Worm (Caenorhabditis elegans) whole organism, mixed stage, embryonic: ENCODE data around the gene enu-3.5.

ENCODE experiments used
- nhr-28 ChIP-seq: fragments of 150-350 bp; optimal IDR thresholded peaks from 2 replicates; lab custom pipeline; 2014; ENCODE audit warnings: missing biosample characterization, missing genetic modification characterization
- snpc-4 ChIP-seq: fragments of 150-350 bp; optimal IDR thresholded peaks from 2 replicates; lab custom pipeline; 2014; ENCODE audit warnings: missing biosample characterization, missing genetic modification characterization
- unc-39 ChIP-seq: fragments of 150-350 bp; optimal IDR thresholded peaks from 2 replicates; lab custom pipeline; 2014; ENCODE audit warnings: missing biosample characterization, missing genetic modification characterization

- TF ChIP-seq unc-39 (tag; lab: Kevin White, UChicago) (no peak), nhr-28 (no peak), snpc-4 (tag; lab: Kevin White, UChicago) (no peak)
Observed at ce11 chrIII:12892767-12893166, 14.8 kb downstream of the enu-3.5 start.
